Fruit fly (Drosophila melanogaster) whole organism, embryonic: ENCODE results near the gene CG32767.

Source experiments
- Aef1 ChIP-seq: fragments of 200-800 bp; sonication (Bioruptor generic); IDR thresholded peaks from 3 replicates; pipeline ENCODE4 v1.3.6; 2022; ENCODE audit warnings: missing biosample characterization, missing genetic modification characterization
- Bdp1 ChIP-seq: fragments of 200-800 bp; sonication (Bioruptor generic); optimal IDR thresholded peaks from 3 replicates; lab custom pipeline; 2016; ENCODE audit warnings: missing biosample characterization, missing genetic modification characterization
- CG12219 ChIP-seq: fragments of 200-800 bp; sonication (Bioruptor generic); optimal IDR thresholded peaks from 3 replicates; lab custom pipeline; 2018; ENCODE audit warnings: missing biosample characterization, mild to moderate bottlenecking, missing genetic modification characterization
- CG13287 ChIP-seq: fragments of 200-800 bp; sonication (Bioruptor generic); IDR thresholded peaks from 2 replicates; pipeline ENCODE4 v1.3.6; 2022; ENCODE audit warnings: missing biosample characterization, missing genetic modification characterization; ENCODE audit not compliant: partially characterized antibody
- CG16779 ChIP-seq: fragments of 200-800 bp; sonication (Bioruptor generic); IDR thresholded peaks from 2 replicates; pipeline ENCODE4 v1.3.6; 2022; ENCODE audit warnings: missing biosample characterization, missing genetic modification characterization
- CG16863 ChIP-seq: fragments of 200-800 bp; sonication (Bioruptor generic); optimal IDR thresholded peaks from 3 replicates; lab custom pipeline; 2016; ENCODE audit warnings: missing biosample characterization, missing genetic modification characterization
- CG1832 ChIP-seq: fragments of 200-800 bp; sonication (Bioruptor generic); optimal IDR thresholded peaks from 2 replicates; lab custom pipeline; 2017; ENCODE audit warnings: missing biosample characterization, mild to moderate bottlenecking, missing genetic modification characterization, inconsistent platforms
- CG32772 ChIP-seq: fragments of 200-800 bp; sonication (Bioruptor generic); IDR thresholded peaks from 2 replicates; pipeline ENCODE4 v1.3.6; 2022; ENCODE audit warnings: missing biosample characterization, missing genetic modification characterization
- CG4360 ChIP-seq: fragments of 200-800 bp; sonication (Bioruptor generic); IDR thresholded peaks from 2 replicates; pipeline ENCODE4 v1.3.6; 2022; ENCODE audit warnings: missing biosample characterization, missing genetic modification characterization
- CG5953 ChIP-seq: fragments of 200-800 bp; sonication (Bioruptor generic); IDR thresholded peaks from 2 replicates; pipeline ENCODE4 v1.3.6; 2022; ENCODE audit warnings: missing biosample characterization, missing genetic modification characterization
- CG6765 ChIP-seq: fragments of 200-800 bp; sonication (Bioruptor generic); optimal IDR thresholded peaks from 3 replicates; lab custom pipeline; 2017; ENCODE audit warnings: missing biosample characterization, mild to moderate bottlenecking, missing genetic modification characterization
- CG6791 ChIP-seq: fragments of 200-800 bp; sonication (Bioruptor generic); IDR thresholded peaks from 3 replicates; pipeline ENCODE4 v1.3.6; 2022; ENCODE audit warnings: missing biosample characterization, missing genetic modification characterization; ENCODE audit not compliant: partially characterized antibody
- CG7963 ChIP-seq: fragments of 200-800 bp; sonication (Bioruptor generic); IDR thresholded peaks from 3 replicates; pipeline ENCODE4 v1.3.6; 2022; ENCODE audit warnings: missing biosample characterization, missing genetic modification characterization; ENCODE audit not compliant: partially characterized antibody
- CG8478 ChIP-seq: fragments of >200 bp; optimal IDR thresholded peaks from 2 replicates; lab custom pipeline; 2018
- CG9609 ChIP-seq: fragments of 200-800 bp; sonication (Bioruptor generic); optimal IDR thresholded peaks from 3 replicates; lab custom pipeline; 2016; ENCODE audit warnings: missing biosample characterization, missing genetic modification characterization
- CkIIα-i1 ChIP-seq: fragments of 200-800 bp; sonication (Bioruptor generic); IDR thresholded peaks from 2 replicates; pipeline ENCODE4 v1.3.6; 2022; ENCODE audit warnings: missing biosample characterization, missing genetic modification characterization
- Dbx ChIP-seq: fragments of 200-800 bp; sonication (Bioruptor generic); IDR thresholded peaks from 3 replicates; pipeline ENCODE4 v1.3.6; 2022; ENCODE audit warnings: missing biosample characterization, missing genetic modification characterization
- Hand ChIP-seq: fragments of 200-800 bp; sonication (Bioruptor generic); optimal IDR thresholded peaks from 2 replicates; lab custom pipeline; 2017; ENCODE audit warnings: mild to moderate bottlenecking, missing biosample characterization, missing genetic modification reagents, missing genetic modification characterization
- Hr39 ChIP-seq: fragments of >200 bp; optimal IDR thresholded peaks from 2 replicates; lab custom pipeline; 2017
- Hr51 ChIP-seq, 2 experiments: fragments of 200-800 bp; sonication (Bioruptor generic); optimal IDR thresholded peaks; 2 replicates in 1 of 2; 3 replicates in 1 of 2; lab custom pipeline; 2016 to 2018; ENCODE audit warnings: missing biosample characterization in 2 of 2, missing genetic modification characterization in 2 of 2, mild to moderate bottlenecking in 1 of 2, moderate library complexity in 1 of 2
- Lpt ChIP-seq: fragments of >200 bp; optimal IDR thresholded peaks from 2 replicates; lab custom pipeline; 2018; ENCODE audit warnings: missing biosample characterization, missing genetic modification characterization
- MESR4 ChIP-seq: fragments of 200-800 bp; sonication (Bioruptor generic); optimal IDR thresholded peaks from 2 replicates; lab custom pipeline; 2018; ENCODE audit warnings: missing biosample characterization, mild to moderate bottlenecking, missing genetic modification characterization, moderate library complexity
- Oli ChIP-seq: fragments of 200-800 bp; sonication (Bioruptor generic); optimal IDR thresholded peaks from 2 replicates; lab custom pipeline; 2018; ENCODE audit warnings: missing biosample characterization, mild to moderate bottlenecking, missing genetic modification characterization, moderate library complexity
- PHDP ChIP-seq: fragments of 200-800 bp; sonication (Bioruptor generic); optimal IDR thresholded peaks from 3 replicates; lab custom pipeline; 2018; ENCODE audit warnings: missing biosample characterization, mild to moderate bottlenecking, missing genetic modification characterization, moderate library complexity
- TFAM ChIP-seq: fragments of 200-800 bp; sonication (Bioruptor generic); optimal IDR thresholded peaks from 2 replicates; lab custom pipeline; 2017; ENCODE audit warnings: missing biosample characterization, missing genetic modification characterization, inconsistent platforms
- ap ChIP-seq: fragments of 200-800 bp; sonication (Bioruptor generic); IDR thresholded peaks from 2 replicates; pipeline ENCODE4 v1.3.6; 2022; ENCODE audit warnings: missing biosample characterization, missing genetic modification characterization
- bigmax ChIP-seq: fragments of 200-800 bp; sonication (Bioruptor generic); optimal IDR thresholded peaks from 2 replicates; lab custom pipeline; 2018; ENCODE audit warnings: missing biosample characterization, mild to moderate bottlenecking, missing genetic modification characterization
- bowl ChIP-seq: fragments of 200-800 bp; sonication (Bioruptor generic); IDR thresholded peaks from 2 replicates; pipeline ENCODE4 v1.3.6; 2022; ENCODE audit warnings: missing biosample characterization, missing genetic modification characterization
- chif ChIP-seq, 2 experiments: fragments of 200-800 bp; sonication (Bioruptor generic); optimal IDR thresholded peaks; 3 replicates each; lab custom pipeline; 2016; ENCODE audit warnings: missing biosample characterization in 2 of 2, missing genetic modification characterization in 2 of 2
- dm ChIP-seq: fragments of 200-800 bp; sonication (Bioruptor generic); optimal IDR thresholded peaks from 3 replicates; lab custom pipeline; 2016; ENCODE audit warnings: missing biosample characterization, missing genetic modification characterization
- dmrt11E ChIP-seq: fragments of 200-800 bp; sonication (Bioruptor generic); optimal IDR thresholded peaks from 3 replicates; lab custom pipeline; 2018; ENCODE audit warnings: missing biosample characterization, mild to moderate bottlenecking, missing genetic modification characterization, moderate library complexity
- dysf ChIP-seq: fragments of 200-800 bp; sonication (Bioruptor generic); IDR thresholded peaks from 3 replicates; pipeline ENCODE4 v1.3.6; 2022; ENCODE audit warnings: missing biosample characterization, missing genetic modification characterization
- en ChIP-seq: fragments of 200-800 bp; sonication (Bioruptor generic); optimal IDR thresholded peaks from 2 replicates; lab custom pipeline; 2016; ENCODE audit warnings: missing biosample characterization, missing genetic modification characterization
- fd102C ChIP-seq: fragments of 200-800 bp; sonication (Bioruptor generic); optimal IDR thresholded peaks from 2 replicates; lab custom pipeline; 2018; ENCODE audit warnings: missing biosample characterization, mild to moderate bottlenecking, missing genetic modification characterization, moderate library complexity
- hb ChIP-seq: fragments of 200-800 bp; sonication (Bioruptor generic); IDR thresholded peaks from 3 replicates; pipeline ENCODE4 v1.3.6; 2022; ENCODE audit warnings: missing biosample characterization, missing genetic modification characterization; ENCODE audit not compliant: partially characterized antibody
- hbn ChIP-seq: fragments of 200-800 bp; sonication (Bioruptor generic); IDR thresholded peaks from 2 replicates; pipeline ENCODE4 v1.3.6; 2022; ENCODE audit warnings: missing biosample characterization, missing genetic modification characterization; ENCODE audit not compliant: partially characterized antibody
- ind ChIP-seq: fragments of 200-800 bp; sonication (Bioruptor generic); optimal IDR thresholded peaks from 3 replicates; lab custom pipeline; 2016; ENCODE audit warnings: missing biosample characterization, missing genetic modification characterization
- kni ChIP-seq: fragments of 200-800 bp; sonication (Bioruptor generic); optimal IDR thresholded peaks from 3 replicates; lab custom pipeline; 2017; ENCODE audit warnings: mild to moderate bottlenecking, missing biosample characterization, missing genetic modification reagents, missing genetic modification characterization
- nmo ChIP-seq: fragments of 200-800 bp; sonication (Bioruptor generic); optimal IDR thresholded peaks from 2 replicates; lab custom pipeline; 2018; ENCODE audit warnings: missing biosample characterization, mild to moderate bottlenecking, missing genetic modification characterization, moderate library complexity
- nom ChIP-seq: fragments of 200-800 bp; sonication (Bioruptor generic); optimal IDR thresholded peaks from 2 replicates; lab custom pipeline; 2017; ENCODE audit warnings: missing biosample characterization, missing genetic modification characterization, mild to moderate bottlenecking, moderate library complexity, missing genetic modification reagents
- pho ChIP-seq: fragments of 200-800 bp; sonication (Bioruptor generic); optimal IDR thresholded peaks from 2 replicates; lab custom pipeline; 2016; ENCODE audit warnings: missing biosample characterization, missing genetic modification characterization
- pum ChIP-seq: fragments of 200-800 bp; sonication (Bioruptor generic); optimal IDR thresholded peaks from 2 replicates; lab custom pipeline; 2016; ENCODE audit warnings: missing biosample characterization, missing genetic modification characterization
- sd ChIP-seq: fragments of 200-800 bp; sonication (Bioruptor generic); optimal IDR thresholded peaks from 3 replicates; lab custom pipeline; 2018; ENCODE audit warnings: missing biosample characterization, mild to moderate bottlenecking, missing genetic modification characterization, moderate library complexity
- sens ChIP-seq: fragments of 200-800 bp; sonication (Bioruptor generic); peaks from one replicate; lab custom pipeline; 2016; ENCODE audit warnings: missing biosample characterization, missing genetic modification characterization
- slou ChIP-seq: fragments of 200-800 bp; sonication (Bioruptor generic); optimal IDR thresholded peaks from 3 replicates; lab custom pipeline; 2016; ENCODE audit warnings: missing biosample characterization, missing genetic modification characterization
- so ChIP-seq: fragments of 200-800 bp; sonication (Bioruptor generic); IDR thresholded peaks from 3 replicates; pipeline ENCODE4 v1.3.6; 2022; ENCODE audit warnings: missing biosample characterization, missing genetic modification characterization
- unc-4 ChIP-seq: fragments of 200-800 bp; sonication (Bioruptor generic); IDR thresholded peaks from 2 replicates; pipeline ENCODE4 v1.3.6; 2022; ENCODE audit warnings: missing biosample characterization, missing genetic modification characterization; ENCODE audit not compliant: partially characterized antibody
- vvl ChIP-seq: fragments of 200-800 bp; sonication (Bioruptor generic); IDR thresholded peaks from 2 replicates; pipeline ENCODE4 v1.3.6; 2022; ENCODE audit warnings: missing biosample characterization, missing genetic modification characterization
- zfh2 ChIP-seq: fragments of 200-800 bp; sonication (Bioruptor generic); optimal IDR thresholded peaks from 2 replicates; lab custom pipeline; 2016; ENCODE audit warnings: missing biosample characterization, missing genetic modification characterization

The CG32767 gene

DNA sequence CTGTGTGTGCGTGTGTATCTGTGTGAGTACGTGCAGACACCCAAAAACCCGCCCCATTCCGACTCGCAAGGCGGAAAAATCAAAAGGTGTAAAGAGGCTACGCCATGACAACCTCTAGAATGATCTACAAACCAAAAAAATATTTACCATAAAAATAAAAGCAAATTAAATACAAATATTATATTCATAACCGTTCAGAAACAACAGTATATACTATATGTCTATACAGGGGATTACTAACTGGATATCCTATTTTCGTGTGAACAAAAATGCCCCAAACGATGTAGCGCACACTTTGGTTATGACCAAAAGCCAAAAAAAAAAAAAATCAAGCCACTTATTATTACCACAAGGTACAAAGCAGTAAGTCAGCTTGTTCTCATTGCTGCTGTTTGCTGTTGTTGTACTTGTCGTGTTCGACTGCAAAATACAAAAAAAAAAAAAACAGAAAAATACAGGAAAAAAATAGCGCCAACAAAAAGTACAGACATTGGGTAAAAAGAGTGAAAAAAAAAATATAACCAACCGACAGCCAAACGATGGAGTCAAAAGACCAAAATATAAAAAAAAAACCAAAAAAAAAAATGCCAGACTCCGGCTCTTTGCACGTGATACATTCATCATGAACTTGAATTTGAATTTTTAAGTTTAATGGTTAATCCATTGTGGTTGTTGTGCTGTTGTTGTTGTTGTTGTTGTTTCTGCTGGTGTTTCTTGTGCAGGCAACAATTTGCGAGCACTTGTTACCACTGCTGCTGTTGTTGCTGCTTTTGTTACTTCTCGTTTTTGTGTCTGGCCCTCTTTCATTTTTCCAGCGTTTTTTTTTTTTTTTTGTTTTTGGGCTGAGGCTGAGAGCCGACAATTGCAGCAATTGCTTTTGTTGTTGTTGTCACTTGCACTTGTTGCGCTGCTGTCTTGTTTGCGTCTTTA is 42.8 kb downstream of the CG32767 start (continued):
- TF ChIP-seq nmo (peak; percentile 80), dmrt11E (tag; lab: Kevin White, UChicago) (peak; percentile 7), dm (GFP tag; lab: Kevin White, UChicago) (no peak), CG16863 (GFP tag; lab: Kevin White, UChicago) (no peak), en (no peak), sens (GFP tag; lab: Kevin White, UChicago) (peak; percentile 85), hb (GFP tag; lab: Robert Waterston, UW) (no peak), CG9609 (GFP tag; lab: Kevin White, UChicago) (no peak), pho (GFP tag; lab: Kevin White, UChicago) (peak; percentile 28), pum (GFP tag; lab: Kevin White, UChicago) (peak; percentile 26), PHDP (tag; lab: Kevin White, UChicago) (peak; percentile 54), CG13287 (GFP tag; lab: Robert Waterston, UW) (no peak), so (GFP tag; lab: Robert Waterston, UW) (peak; percentile 79), sd (tag; lab: Kevin White, UChicago) (peak; percentile 18), hbn (GFP tag; lab: Robert Waterston, UW) (no peak), CG6791 (GFP tag; lab: Robert Waterston, UW) (no peak), kni (GFP tag; lab: Kevin White, UChicago) (no peak), CG6765 (no peak), CG16779 (GFP tag; lab: Robert Waterston, UW) (no peak; the same call in 1 of the 2 replicates), ind (peak; percentile 57), Bdp1 (GFP tag; lab: Kevin White, UChicago) (no peak), CG32772 (GFP tag; lab: Robert Waterston, UW) (peak; percentile 78), chif (GFP tag; optimal IDR thresholded peaks at IDR 0.05; lab: Kevin White, UChicago) (peak in 1 of 2 experiments; percentile 22), zfh2 (GFP tag; lab: Kevin White, UChicago) (peak; percentile 62), CG12219 (GFP tag; lab: Kevin White, UChicago) (peak; percentile 37), bigmax (GFP tag; lab: Kevin White, UChicago) (no peak), bowl (GFP tag; lab: Robert Waterston, UW) (peak; percentile 44; the same call in 1 of the 2 replicates), slou (peak; percentile 12), CkIIα-i1 (GFP tag; lab: Robert Waterston, UW) (no peak), CG1832 (GFP tag; lab: Kevin White, UChicago) (no peak), nom (GFP tag; lab: Kevin White, UChicago) (peak; percentile 31), vvl (GFP tag; lab: Robert Waterston, UW) (peak; percentile 83), MESR4 (GFP tag; lab: Kevin White, UChicago) (no peak), Aef1 (GFP tag; lab: Robert Waterston, UW) (peak; percentile 82), CG5953 (GFP tag; lab: Robert Waterston, UW) (0 out of 2 replicates have a peak, but pooled peaks have one; percentile 28), unc-4 (GFP tag; lab: Robert Waterston, UW) (no peak), Hr51 (GFP tag; optimal IDR thresholded peaks at IDR 0.05; lab: Kevin White, UChicago) (peak; percentile 17 to 66), Hand (GFP tag; lab: Kevin White, UChicago) (no peak), ap (GFP tag; lab: Robert Waterston, UW) (peak; percentile 62; the same call in 1 of the 2 replicates), CG4360 (GFP tag; lab: Robert Waterston, UW) (peak; percentile 67), Hr39 (lab: Kevin White, UChicago) (no peak), Dbx (GFP tag; lab: Robert Waterston, UW) (no peak; the same call in 1 of the 3 replicates), CG7963 (GFP tag; lab: Robert Waterston, UW) (no peak), CG8478 (lab: Kevin White, UChicago) (no peak), fd102C (no peak), Oli (tag; lab: Kevin White, UChicago) (peak; percentile 51), Lpt (GFP tag; lab: Kevin White, UChicago) (no peak), dysf (GFP tag; lab: Robert Waterston, UW) (peak; percentile 88), TFAM (GFP tag; lab: Kevin White, UChicago) (no peak)
